Worm (Caenorhabditis elegans) whole organism, late embryonic: ENCODE results near the gene pro-2.

Source experiments
- ceh-34 ChIP-seq: sonication (generic microtip); optimal IDR thresholded peaks from 2 replicates; lab custom pipeline; 2016; ENCODE audit warnings: mild to moderate bottlenecking, missing genetic modification characterization, missing compliant biosample characterization
- ceh-9 ChIP-seq: sonication (generic microtip); optimal IDR thresholded peaks from 2 replicates; lab custom pipeline; 2016; ENCODE audit warnings: mild to moderate bottlenecking, missing genetic modification characterization, inconsistent platforms, missing compliant biosample characterization
- mec-3 ChIP-seq: sonication (generic microtip); optimal IDR thresholded peaks from 2 replicates; lab custom pipeline; 2016; ENCODE audit warnings: borderline replicate concordance, missing genetic modification characterization, missing compliant biosample characterization
- nhr-11 ChIP-seq: fragments of 150-350 bp; optimal IDR thresholded peaks from 2 replicates; lab custom pipeline; 2014; ENCODE audit warnings: missing biosample characterization, missing genetic modification characterization
- ref-2 ChIP-seq: sonication (generic microtip); optimal IDR thresholded peaks from 2 replicates; lab custom pipeline; 2016; ENCODE audit warnings: missing genetic modification characterization, missing compliant biosample characterization

DNA sequence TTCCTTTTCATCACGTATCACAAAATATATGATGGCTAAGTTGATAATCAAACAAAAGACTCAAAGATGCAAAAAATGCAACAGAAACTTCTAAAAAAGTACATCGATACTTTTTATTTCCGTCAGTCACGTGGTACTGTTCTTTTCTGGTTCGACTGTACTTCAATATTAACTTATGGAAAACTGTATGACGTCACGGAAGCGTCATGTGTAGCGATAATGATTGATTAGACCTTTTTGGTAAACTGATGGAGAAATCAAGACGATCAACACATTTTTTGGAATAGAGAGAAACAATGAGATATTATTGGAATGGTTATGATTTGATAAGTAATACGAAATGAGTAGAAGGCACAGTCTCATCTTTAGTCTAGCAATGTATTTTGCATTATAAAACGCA lies 50.6 kb downstream of the pro-2 start:
- no peak for TF ChIP-seq ref-2 (tag; lab: Kevin White, UChicago)
- TF ChIP-seq mec-3 (tag; lab: Kevin White, UChicago) = no peak
- TF ChIP-seq nhr-11 (tag; lab: Kevin White, UChicago) = no peak
- TF ChIP-seq ceh-9 (tag; lab: Kevin White, UChicago) = no peak
- no peak for TF ChIP-seq ceh-34 (tag; lab: Kevin White, UChicago)
